Fruit fly (Drosophila melanogaster): ENCODE data around the gene COX5A.

Gene COX5A

dm6 chr3R:11778879-11779278, 40.3 kb upstream of the COX5A start:
- TF ChIP-seq woc (GFP tag; optimal IDR thresholded peaks at IDR 0.05) (no peak), Sp1 (GFP tag; optimal IDR thresholded peaks at IDR 0.05) (no peak), Hr78 (GFP tag; optimal IDR thresholded peaks at IDR 0.05) (no peak), Hr83 (GFP tag; optimal IDR thresholded peaks at IDR 0.05; ENCODE audit: poor library complexity, severe bottlenecking) (peak; percentile 63), Jra (GFP tag; optimal IDR thresholded peaks at IDR 0.05) (no peak), rgr (GFP tag; optimal IDR thresholded peaks at IDR 0.05) (no peak), psq (GFP tag; optimal IDR thresholded peaks at IDR 0.05) (no peak), dsf (GFP tag; optimal IDR thresholded peaks at IDR 0.05; ENCODE audit: borderline replicate concordance) (no peak), tai (GFP tag; optimal IDR thresholded peaks at IDR 0.05) (no peak), sage (GFP tag; optimal IDR thresholded peaks at IDR 0.05) (no peak), Dif (GFP tag; optimal IDR thresholded peaks at IDR 0.05; ENCODE audit: partially characterized antibody) (peak; percentile 63), GATAd (GFP tag; optimal IDR thresholded peaks at IDR 0.05) (no peak), Vsx2 (GFP tag; optimal IDR thresholded peaks at IDR 0.05; ENCODE audit: partially characterized antibody) (peak; percentile 68), foxo (GFP tag; optimal IDR thresholded peaks at IDR 0.05) (no peak)

- TF ChIP-seq HLH106 (tag; optimal IDR thresholded peaks at IDR 0.05) (peak; percentile 90), rgr (GFP tag; optimal IDR thresholded peaks at IDR 0.05) (peak; percentile 86), fru (GFP tag; optimal IDR thresholded peaks at IDR 0.05) (peak; percentile 90), dl (GFP tag; optimal IDR thresholded peaks at IDR 0.05; ENCODE audit: insufficient read depth in 1 of 2, partially characterized antibody in 2 of 2) (peak; percentile 79 to 84), Vsx2 (GFP tag; optimal IDR thresholded peaks at IDR 0.05; ENCODE audit: partially characterized antibody) (peak; percentile 57), dsf (GFP tag; optimal IDR thresholded peaks at IDR 0.05; ENCODE audit: borderline replicate concordance) (no peak), tai (GFP tag; optimal IDR thresholded peaks at IDR 0.05) (peak; percentile 50), Abd-B (GFP tag; optimal IDR thresholded peaks at IDR 0.05) (no peak), N (GFP tag; optimal IDR thresholded peaks at IDR 0.05) (no peak), GATAd (GFP tag; optimal IDR thresholded peaks at IDR 0.05) (no peak), CG9705 (GFP tag; optimal IDR thresholded peaks at IDR 0.05) (peak; percentile 46), ey (GFP tag; optimal IDR thresholded peaks at IDR 0.05) (peak; percentile 89), Jra (GFP tag; optimal IDR thresholded peaks at IDR 0.05) (peak; percentile 61), Dfd (GFP tag; optimal IDR thresholded peaks at IDR 0.05) (no peak), jim (GFP tag; optimal IDR thresholded peaks at IDR 0.05) (peak; percentile 0), Rel (GFP tag; optimal IDR thresholded peaks at IDR 0.05) (no peak), Rel (tag; optimal IDR thresholded peaks at IDR 0.05) (peak; percentile 7), br (GFP tag; optimal IDR thresholded peaks at IDR 0.05) (peak; percentile 82), pan (optimal IDR thresholded peaks at IDR 0.05) (no peak), CrebA (GFP tag; optimal IDR thresholded peaks at IDR 0.05; ENCODE audit: borderline replicate concordance) (peak; percentile 17), Mio (GFP tag; optimal IDR thresholded peaks at IDR 0.05) (no peak), usp (GFP tag; optimal IDR thresholded peaks at IDR 0.05) (no peak), CG32264 (GFP tag; optimal IDR thresholded peaks at IDR 0.05) (peak; percentile 51), woc (GFP tag; optimal IDR thresholded peaks at IDR 0.05) (peak; percentile 93), foxo (GFP tag; optimal IDR thresholded peaks at IDR 0.05) (peak in 1 of 2 experiments; percentile 87), Myc (optimal IDR thresholded peaks at IDR 0.05) (no peak), Hr78 (GFP tag; optimal IDR thresholded peaks at IDR 0.05) (no peak), OdsH (GFP tag; optimal IDR thresholded peaks at IDR 0.05) (peak; percentile 90), sv (GFP tag; optimal IDR thresholded peaks at IDR 0.05) (peak; percentile 68), Hnf4 (GFP tag; optimal IDR thresholded peaks at IDR 0.05) (peak; percentile 75), Sp1 (GFP tag; optimal IDR thresholded peaks at IDR 0.05) (peak; percentile 92), psq (GFP tag; optimal IDR thresholded peaks at IDR 0.05) (peak; percentile 68), lola (GFP tag; optimal IDR thresholded peaks at IDR 0.05) (no peak), h (GFP tag; optimal IDR thresholded peaks at IDR 0.05) (peak; percentile 92), brk (GFP tag; optimal IDR thresholded peaks at IDR 0.05) (peak; percentile 69), Hr83 (GFP tag; optimal IDR thresholded peaks at IDR 0.05; ENCODE audit: poor library complexity, severe bottlenecking) (peak; percentile 49), sage (GFP tag; optimal IDR thresholded peaks at IDR 0.05) (peak; percentile 82), Dif (GFP tag; optimal IDR thresholded peaks at IDR 0.05; ENCODE audit: partially characterized antibody) (peak; percentile 80), dmrt93B (GFP tag; optimal IDR thresholded peaks at IDR 0.05) (peak; percentile 81)
Measured at dm6 chr3R:11779357-11780018, 39.7 kb upstream of the COX5A start.
